Worm (Caenorhabditis elegans) whole organism, L4 larva: ENCODE measurements around the gene tyra-3.

ENCODE experiments used
- F26F4.8 ChIP-seq: fragments of 200-800 bp; sonication (Bioruptor generic); conservative IDR thresholded peaks from 2 replicates; pipeline ENCODE4 v1.3.6; 2022; ENCODE audit warnings: missing genetic modification characterization, missing compliant biosample characterization
- F37D6.2 ChIP-seq: sonication (generic microtip); optimal IDR thresholded peaks from 2 replicates; lab custom pipeline; 2016; ENCODE audit warnings: mild to moderate bottlenecking, missing genetic modification characterization, missing compliant biosample characterization
- R02D3.7 ChIP-seq: fragments of 150-350 bp; sonication (generic microtip); optimal IDR thresholded peaks from 3 replicates; lab custom pipeline; 2014; ENCODE audit warnings: missing biosample characterization, missing genetic modification characterization
- T20F7.1 ChIP-seq: fragments of 200-800 bp; sonication (Bioruptor generic); optimal IDR thresholded peaks from 2 replicates; lab custom pipeline; 2018; ENCODE audit warnings: mild to moderate bottlenecking, missing genetic modification characterization, missing compliant biosample characterization
- ZK546.5 ChIP-seq, 2 experiments: sonication (generic microtip); optimal IDR thresholded peaks; 2 replicates each; lab custom pipeline; 2017; ENCODE audit warnings: missing biosample characterization in 2 of 2, missing genetic modification characterization in 2 of 2
- aha-1 ChIP-seq: fragments of 150-350 bp; peaks from one replicate; lab custom pipeline; 2014; ENCODE audit warnings: missing biosample characterization, missing genetic modification characterization
- ama-1 ChIP-seq: fragments of 150-350 bp; optimal IDR thresholded peaks from 2 replicates; lab custom pipeline; 2014; ENCODE audit warnings: inconsistent platforms, mixed read lengths
- attf-4 ChIP-seq: sonication (generic microtip); optimal IDR thresholded peaks from 3 replicates; lab custom pipeline; 2017; ENCODE audit warnings: missing biosample characterization, missing genetic modification characterization
- ceh-28 ChIP-seq: fragments of 150-350 bp; optimal IDR thresholded peaks from 2 replicates; lab custom pipeline; 2014; ENCODE audit warnings: missing biosample characterization, missing genetic modification reagents, missing genetic modification characterization
- ceh-82 ChIP-seq: sonication (generic microtip); optimal IDR thresholded peaks from 2 replicates; lab custom pipeline; 2017; ENCODE audit warnings: missing biosample characterization, missing genetic modification characterization
- ces-1 ChIP-seq: fragments of 150-350 bp; sonication (generic microtip); optimal IDR thresholded peaks from 4 replicates; lab custom pipeline; 2014; ENCODE audit warnings: missing biosample characterization, missing genetic modification reagents, missing genetic modification characterization
- ctbp-1 ChIP-seq: fragments of 200-800 bp; sonication (Bioruptor generic); IDR thresholded peaks from 2 replicates; pipeline ENCODE4 v1.3.6; 2022; ENCODE audit warnings: missing genetic modification reagents, missing genetic modification characterization, missing compliant biosample characterization
- daf-19 ChIP-seq: fragments of 200-800 bp; sonication (Bioruptor generic); conservative IDR thresholded peaks from 2 replicates; pipeline ENCODE4 v1.3.6; 2022; ENCODE audit warnings: missing genetic modification characterization, missing compliant biosample characterization
- daf-8 ChIP-seq: fragments of 200-800 bp; sonication (Bioruptor generic); IDR thresholded peaks from 2 replicates; pipeline ENCODE4 v1.3.6; 2022; ENCODE audit warnings: missing genetic modification characterization, missing compliant biosample characterization
- dmd-8 ChIP-seq: fragments of 200-800 bp; sonication (Bioruptor generic); IDR thresholded peaks from 2 replicates; pipeline ENCODE4 v1.3.6; 2022; ENCODE audit warnings: missing genetic modification characterization, missing compliant biosample characterization
- duxl-1 ChIP-seq: sonication (generic microtip); optimal IDR thresholded peaks from 2 replicates; lab custom pipeline; 2016; ENCODE audit warnings: mild to moderate bottlenecking, missing genetic modification characterization, moderate library complexity, missing compliant biosample characterization; ENCODE audit not compliant: poor library complexity
- dve-1 ChIP-seq: sonication (generic microtip); optimal IDR thresholded peaks from 2 replicates; lab custom pipeline; 2017; ENCODE audit warnings: antibody characterized with exemption, mild to moderate bottlenecking, missing genetic modification characterization, missing compliant biosample characterization; ENCODE audit not compliant: insufficient read depth
- egl-43 ChIP-seq: fragments of 200-800 bp; sonication (Bioruptor generic); IDR thresholded peaks from 2 replicates; pipeline ENCODE4 v1.3.6; 2022; ENCODE audit warnings: missing genetic modification reagents, missing genetic modification characterization, missing compliant biosample characterization
- fkh-10 ChIP-seq: fragments of 150-350 bp; optimal IDR thresholded peaks from 2 replicates; lab custom pipeline; 2014; ENCODE audit warnings: missing biosample characterization, missing genetic modification reagents, missing genetic modification characterization
- hif-1 ChIP-seq, 2 experiments: sonication (generic microtip); optimal IDR thresholded peaks; 2 replicates each; lab custom pipeline; 2016 to 2017; ENCODE audit warnings: missing compliant biosample characterization in 2 of 2, missing genetic modification characterization in 2 of 2, missing genetic modification reagents in 2 of 2, missing genotype in 2 of 2, mild to moderate bottlenecking in 1 of 2
- hlh-30 ChIP-seq: sonication (generic microtip); optimal IDR thresholded peaks from 2 replicates; lab custom pipeline; 2017; ENCODE audit warnings: antibody characterized with exemption, mild to moderate bottlenecking, missing genetic modification characterization, missing compliant biosample characterization; ENCODE audit not compliant: insufficient read depth
- hmg-1.1 ChIP-seq: fragments of 200-800 bp; sonication (Bioruptor generic); IDR thresholded peaks from 2 replicates; pipeline ENCODE4 v1.3.6; 2022; ENCODE audit warnings: missing genetic modification reagents, missing genetic modification characterization, missing compliant biosample characterization
- jun-1 ChIP-seq: fragments of 150-350 bp; optimal IDR thresholded peaks from 2 replicates; lab custom pipeline; 2014; ENCODE audit warnings: missing biosample characterization, missing genetic modification reagents, missing genetic modification characterization
- lin-38 ChIP-seq: fragments of 200-800 bp; sonication (Bioruptor generic); IDR thresholded peaks from 2 replicates; pipeline ENCODE4 v1.3.6; 2022; ENCODE audit warnings: missing genetic modification reagents, missing genetic modification characterization, missing compliant biosample characterization
- lir-3 ChIP-seq: sonication (generic microtip); optimal IDR thresholded peaks from 2 replicates; lab custom pipeline; 2016; ENCODE audit warnings: mild to moderate bottlenecking, missing genetic modification characterization, missing compliant biosample characterization
- lsy-2 ChIP-seq, 2 experiments: fragments of 150-350 bp in 1 of 2; sonication (generic microtip) in 1 of 2; optimal IDR thresholded peaks; 2 replicates each; lab custom pipeline; 2014 to 2017; ENCODE audit warnings: missing biosample characterization in 2 of 2, missing genetic modification characterization in 2 of 2
- mdl-1 ChIP-seq, 2 experiments: fragments of 150-350 bp in 1 of 2; sonication (generic microtip) in 1 of 2; optimal IDR thresholded peaks; 2 replicates each; lab custom pipeline; 2014 to 2017; ENCODE audit warnings: missing biosample characterization in 2 of 2, missing genetic modification characterization in 2 of 2
- mep-1 ChIP-seq: fragments of 150-350 bp; sonication (generic microtip); optimal IDR thresholded peaks from 3 replicates; lab custom pipeline; 2014; ENCODE audit warnings: missing biosample characterization, missing genetic modification characterization
- nhr-11 ChIP-seq: fragments of 150-350 bp; optimal IDR thresholded peaks from 2 replicates; lab custom pipeline; 2014; ENCODE audit warnings: missing biosample characterization, missing genetic modification characterization
- nhr-111 ChIP-seq: fragments of 200-800 bp; sonication (Bioruptor generic); optimal IDR thresholded peaks from 2 replicates; lab custom pipeline; 2018; ENCODE audit warnings: mild to moderate bottlenecking, missing genetic modification characterization, missing compliant biosample characterization
- nhr-48 ChIP-seq: sonication (generic microtip); optimal IDR thresholded peaks from 2 replicates; lab custom pipeline; 2016; ENCODE audit warnings: mild to moderate bottlenecking, missing genetic modification characterization, missing compliant biosample characterization
- pha-4 ChIP-seq, 2 experiments: fragments of 150-350 bp in 1 of 2; fragments of 200-800 bp in 1 of 2; sonication (Bioruptor generic) in 1 of 2; IDR thresholded peaks in 1 of 2; optimal IDR thresholded peaks in 1 of 2; 2 replicates each; pipeline versions ENCODE4 v1.3.6 to Lab custom; 2014 to 2022; ENCODE audit warnings: missing genetic modification characterization in 2 of 2, missing genetic modification reagents in 2 of 2, missing biosample characterization in 1 of 2, missing compliant biosample characterization in 1 of 2
- pqm-1 ChIP-seq: sonication (generic microtip); optimal IDR thresholded peaks from 2 replicates; lab custom pipeline; 2017; ENCODE audit warnings: missing biosample characterization, missing genetic modification characterization
- rbr-2 ChIP-seq: sonication (generic microtip); optimal IDR thresholded peaks from 2 replicates; lab custom pipeline; 2016; ENCODE audit warnings: missing genotype, missing genetic modification characterization, missing compliant biosample characterization
- sdz-12 ChIP-seq: fragments of 200-800 bp; sonication (Bioruptor generic); optimal IDR thresholded peaks from 2 replicates; lab custom pipeline; 2018; ENCODE audit warnings: mild to moderate bottlenecking, missing genetic modification characterization, missing compliant biosample characterization
- set-16 ChIP-seq: fragments of 200-800 bp; sonication (Bioruptor generic); IDR thresholded peaks from 2 replicates; pipeline ENCODE4 v1.3.6; 2022; ENCODE audit warnings: missing genetic modification reagents, missing genetic modification characterization, missing compliant biosample characterization
- skn-1 ChIP-seq: fragments of 150-350 bp; optimal IDR thresholded peaks from 2 replicates; lab custom pipeline; 2014; ENCODE audit warnings: missing biosample characterization, missing genetic modification characterization
- snpc-4 ChIP-seq: fragments of 150-350 bp; optimal IDR thresholded peaks from 2 replicates; lab custom pipeline; 2014; ENCODE audit warnings: missing biosample characterization, missing genetic modification characterization
- spr-1 ChIP-seq: sonication (generic microtip); optimal IDR thresholded peaks from 2 replicates; lab custom pipeline; 2016; ENCODE audit warnings: mild to moderate bottlenecking, missing genetic modification characterization, missing compliant biosample characterization
- spr-3 ChIP-seq: fragments of 200-800 bp; sonication (Bioruptor generic); optimal IDR thresholded peaks from 2 replicates; lab custom pipeline; 2018; ENCODE audit warnings: mild to moderate bottlenecking, missing genetic modification characterization, missing compliant biosample characterization
- tag-97 ChIP-seq: fragments of 200-800 bp; sonication (Bioruptor generic); IDR thresholded peaks from 2 replicates; pipeline ENCODE4 v1.3.6; 2022; ENCODE audit warnings: missing genetic modification characterization, missing compliant biosample characterization
- unc-130 ChIP-seq: sonication (generic microtip); optimal IDR thresholded peaks from 2 replicates; lab custom pipeline; 2016; ENCODE audit warnings: missing genetic modification reagents, missing genetic modification characterization, missing compliant biosample characterization
- unc-39 ChIP-seq: sonication (generic microtip); optimal IDR thresholded peaks from 2 replicates; lab custom pipeline; 2017; ENCODE audit warnings: missing biosample characterization, missing genetic modification characterization
- unc-62 ChIP-seq, 3 experiments: fragments of 150-350 bp in 1 of 3; sonication (generic microtip); optimal IDR thresholded peaks in 2 of 3; peaks in 1 of 3; 1 replicate in 1 of 3; 2 replicates in 2 of 3; lab custom pipeline; 2014 to 2017; ENCODE audit warnings: missing biosample characterization in 3 of 3, missing genetic modification characterization in 3 of 3, missing genetic modification reagents in 3 of 3, missing genotype in 1 of 3
- vab-7 ChIP-seq: fragments of 200-800 bp; sonication (Bioruptor generic); IDR thresholded peaks from 2 replicates; pipeline ENCODE4 v1.3.6; 2022; ENCODE audit warnings: missing genetic modification reagents, missing genetic modification characterization, missing compliant biosample characterization
- zfp-2 ChIP-seq: sonication (generic microtip); optimal IDR thresholded peaks from 2 replicates; lab custom pipeline; 2016; ENCODE audit warnings: mild to moderate bottlenecking, missing genetic modification characterization, missing compliant biosample characterization

Gene tyra-3

ce11 chrX:4982009-4982625 is 34.3 kb downstream of the tyra-3 start:
- TF ChIP-seq lir-3 (no peak), fkh-10 (GFP tag; lab: Kevin White, UChicago) (peak; percentile 73), mdl-1 (tag; optimal IDR thresholded peaks at IDR 0.05; lab: Kevin White, UChicago) (peak in 1 of 2 experiments; percentile 27), duxl-1 (tag; lab: Kevin White, UChicago) (no peak), attf-4 (no peak), unc-62 (GFP tag; optimal IDR thresholded peaks at IDR 0.05 in 1 of 2; lab: Kevin White, UChicago) (peak in 1 of 2 experiments; percentile 55), unc-62 (tag; optimal IDR thresholded peaks at IDR 0.05; lab: Kevin White, UChicago) (no peak), pha-4 (GFP tag; IDR thresholded peaks at IDR 0.05; lab: Robert Waterston, UW) (no peak; the same call in 1 of the 2 replicates), pha-4 (tag; optimal IDR thresholded peaks at IDR 0.05; lab: Kevin White, UChicago) (no peak), skn-1 (tag; lab: Kevin White, UChicago) (no peak), F26F4.8 (GFP tag; lab: Robert Waterston, UW) (no peak), lsy-2 (tag; optimal IDR thresholded peaks at IDR 0.05; lab: Kevin White, UChicago) (peak in 1 of 2 experiments; percentile 50), jun-1 (tag; lab: Kevin White, UChicago) (no peak), F37D6.2 (tag; lab: Kevin White, UChicago) (peak; percentile 26), pqm-1 (tag; lab: Kevin White, UChicago) (no peak), ceh-28 (peak; percentile 20), snpc-4 (tag; lab: Kevin White, UChicago) (no peak), daf-19 (no peak), tag-97 (GFP tag; lab: Robert Waterston, UW) (no peak), nhr-48 (tag; lab: Kevin White, UChicago) (no peak), daf-8 (GFP tag; lab: Robert Waterston, UW) (no peak), egl-43 (GFP tag; lab: Robert Waterston, UW) (peak; percentile 74; the same call in 1 of the 2 replicates), spr-3 (no peak), hmg-1.1 (GFP tag; lab: Robert Waterston, UW) (peak; percentile 45), hif-1 (tag; optimal IDR thresholded peaks at IDR 0.05; lab: Kevin White, UChicago) (peak in 1 of 2 experiments; percentile 26), ZK546.5 (tag; optimal IDR thresholded peaks at IDR 0.05; lab: Kevin White, UChicago) (no peak), set-16 (GFP tag; lab: Robert Waterston, UW) (peak; percentile 88), nhr-111 (GFP tag; lab: Kevin White, UChicago) (no peak), lin-38 (GFP tag; lab: Robert Waterston, UW) (no peak), mep-1 (tag; lab: Kevin White, UChicago) (peak; percentile 57), ctbp-1 (GFP tag; lab: Robert Waterston, UW) (peak; percentile 86), spr-1 (no peak), unc-39 (no peak), unc-130 (no peak), nhr-11 (tag; lab: Kevin White, UChicago) (peak; percentile 50), T20F7.1 (GFP tag; lab: Kevin White, UChicago) (no peak), vab-7 (GFP tag; lab: Robert Waterston, UW) (0 out of 2 replicates have a peak, but pooled peaks have one; percentile 4), ceh-82 (tag; lab: Kevin White, UChicago) (no peak), aha-1 (tag; lab: Kevin White, UChicago) (peak; percentile 5), rbr-2 (tag; lab: Kevin White, UChicago) (peak; percentile 74)

- TF ChIP-seq R02D3.7 = no peak
- TF ChIP-seq mdl-1 (tag; optimal IDR thresholded peaks at IDR 0.05; lab: Kevin White, UChicago) = no peak
- peak; percentile 68 for TF ChIP-seq set-16 (GFP tag; lab: Robert Waterston, UW)
- no peak for TF ChIP-seq sdz-12 (GFP tag; lab: Kevin White, UChicago)
- 0 out of 2 replicates have a peak, but pooled peaks have one; percentile 38 for TF ChIP-seq egl-43 (GFP tag; lab: Robert Waterston, UW)
- TF ChIP-seq lsy-2 (tag; optimal IDR thresholded peaks at IDR 0.05; lab: Kevin White, UChicago) = no peak
- no peak for TF ChIP-seq unc-39
- no peak for TF ChIP-seq ces-1 (GFP tag; lab: Kevin White, UChicago)
- no peak for TF ChIP-seq dmd-8 (GFP tag; lab: Robert Waterston, UW)
- no peak for TF ChIP-seq lin-38 (GFP tag; lab: Robert Waterston, UW)
- no peak for TF ChIP-seq ama-1
- TF ChIP-seq dve-1 (tag; lab: Kevin White, UChicago) = no peak
- TF ChIP-seq hlh-30 (tag; lab: Kevin White, UChicago) = no peak
- no peak for TF ChIP-seq zfp-2
- no peak for TF ChIP-seq daf-8 (GFP tag; lab: Robert Waterston, UW)
Observed at ce11 chrX:4986354-4986753, 38.5 kb downstream of the tyra-3 start.
